Fruit fly (Drosophila melanogaster): Measurements from ENCODE around the gene eIF2Balpha.

DNA sequence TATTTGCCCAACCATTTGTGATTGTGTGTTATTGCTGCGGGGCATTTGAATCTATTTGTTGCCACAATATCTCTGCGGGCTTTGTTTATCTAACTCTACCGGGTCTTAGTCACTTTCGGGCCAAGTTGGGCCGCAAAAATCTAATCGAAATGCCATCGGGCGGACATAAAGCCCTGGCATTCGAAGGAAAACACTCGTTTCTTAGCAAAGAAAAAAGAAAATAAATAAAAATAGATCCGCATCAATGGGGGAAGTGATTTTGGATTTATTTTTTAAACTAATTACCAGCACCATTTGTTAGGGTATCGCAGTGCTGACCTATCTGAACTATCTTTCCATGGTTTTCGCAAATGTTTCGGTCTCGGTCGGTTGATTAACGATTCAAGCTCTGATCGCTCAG, 37.1 kb downstream of the eIF2Balpha start:
- TF ChIP-seq Hr78 (GFP tag; optimal IDR thresholded peaks at IDR 0.05) (no peak), Sp1 (GFP tag; optimal IDR thresholded peaks at IDR 0.05) (no peak), rgr (GFP tag; optimal IDR thresholded peaks at IDR 0.05) (no peak), Dfd (GFP tag; optimal IDR thresholded peaks at IDR 0.05) (no peak), usp (GFP tag; optimal IDR thresholded peaks at IDR 0.05) (no peak), pan (optimal IDR thresholded peaks at IDR 0.05) (no peak), CG9705 (GFP tag; optimal IDR thresholded peaks at IDR 0.05) (no peak), psq (GFP tag; optimal IDR thresholded peaks at IDR 0.05) (no peak), OdsH (GFP tag; optimal IDR thresholded peaks at IDR 0.05) (no peak)

Measured in whole organism, wandering third instar larva.